Worm (Caenorhabditis elegans) whole organism, early embryonic: Measurements from ENCODE around the gene sra-9.

Experiments used
- B0310.2 ChIP-seq: sonication (generic microtip); optimal IDR thresholded peaks from 2 replicates; lab custom pipeline; 2016; ENCODE audit warnings: mild to moderate bottlenecking, missing genetic modification characterization, missing compliant biosample characterization
- F13C5.2 ChIP-seq: sonication (generic microtip); optimal IDR thresholded peaks from 2 replicates; lab custom pipeline; 2017; ENCODE audit warnings: mild to moderate bottlenecking, missing genetic modification characterization, inconsistent platforms, missing compliant biosample characterization
- aly-1 ChIP-seq: sonication (generic microtip); optimal IDR thresholded peaks from 2 replicates; lab custom pipeline; 2016; ENCODE audit warnings: missing genetic modification characterization, missing compliant biosample characterization
- ama-1 ChIP-seq: fragments of 150-350 bp; optimal IDR thresholded peaks from 2 replicates; lab custom pipeline; 2014
- ceh-13 ChIP-seq: fragments of 200-800 bp; sonication (Bioruptor generic); optimal IDR thresholded peaks from 2 replicates; lab custom pipeline; 2018; ENCODE audit warnings: mild to moderate bottlenecking, missing genetic modification characterization, missing compliant biosample characterization
- flt-1 ChIP-seq: fragments of 200-800 bp; sonication (Bioruptor generic); IDR thresholded peaks from 2 replicates; pipeline ENCODE4 v1.3.6; 2022; ENCODE audit warnings: missing genetic modification characterization, missing compliant biosample characterization
- hnd-1 ChIP-seq: sonication (generic microtip); optimal IDR thresholded peaks from 2 replicates; lab custom pipeline; 2016; ENCODE audit warnings: missing genetic modification characterization, missing compliant biosample characterization
- tbx-11 ChIP-seq: fragments of 200-800 bp; sonication (Bioruptor generic); IDR thresholded peaks from 2 replicates; pipeline ENCODE4 v1.3.6; 2022; ENCODE audit warnings: missing genetic modification characterization, missing compliant biosample characterization

- TF ChIP-seq tbx-11 (GFP tag; lab: Robert Waterston, UW) (no peak), flt-1 (no peak), F13C5.2 (tag; lab: Kevin White, UChicago) (no peak), hnd-1 (tag; lab: Kevin White, UChicago) (no peak), ama-1 (no peak), ceh-13 (GFP tag; lab: Kevin White, UChicago) (no peak), aly-1 (tag; lab: Kevin White, UChicago) (no peak), B0310.2 (no peak)
These were observed 15.3 kb upstream of the sra-9 start, which contains the start of gene gcy-1 for ce11 chrII:9516836-9517235.
